Worm (Caenorhabditis elegans) whole organism, late embryonic: ENCODE measurements around the gene C31E10.6.
"Not testable (repeated sequence)": the region's sequence is repeated elsewhere in the genome, so short reads cannot be mapped to it uniquely, and the experiment has no call there.

ENCODE experiments used
- C08G9.2 ChIP-seq: sonication (generic microtip); optimal IDR thresholded peaks from 2 replicates; lab custom pipeline; 2016; ENCODE audit warnings: mild to moderate bottlenecking, missing genetic modification characterization, moderate library complexity, missing compliant biosample characterization
- F13H6.1 ChIP-seq: sonication (generic microtip); optimal IDR thresholded peaks from 2 replicates; lab custom pipeline; 2016; ENCODE audit warnings: missing genetic modification characterization, missing compliant biosample characterization
- K02D7.2 ChIP-seq: sonication (generic microtip); optimal IDR thresholded peaks from 2 replicates; lab custom pipeline; 2017; ENCODE audit warnings: mild to moderate bottlenecking, missing genetic modification characterization, missing compliant biosample characterization
- ama-1 ChIP-seq: fragments of 150-350 bp; optimal IDR thresholded peaks from 2 replicates; lab custom pipeline; 2014
- ceh-14 ChIP-seq: sonication (generic microtip); optimal IDR thresholded peaks from 2 replicates; lab custom pipeline; 2016; ENCODE audit warnings: missing genotype, missing genetic modification characterization, missing compliant biosample characterization
- ceh-18 ChIP-seq: sonication (generic microtip); optimal IDR thresholded peaks from 2 replicates; lab custom pipeline; 2016; ENCODE audit warnings: missing genetic modification characterization, missing compliant biosample characterization
- ceh-22 ChIP-seq: sonication (generic microtip); optimal IDR thresholded peaks from 2 replicates; lab custom pipeline; 2017; ENCODE audit warnings: missing biosample characterization, missing genetic modification characterization
- ceh-34 ChIP-seq: sonication (generic microtip); optimal IDR thresholded peaks from 2 replicates; lab custom pipeline; 2016; ENCODE audit warnings: mild to moderate bottlenecking, missing genetic modification characterization, missing compliant biosample characterization
- ceh-6 ChIP-seq: fragments of 200-800 bp; sonication (Bioruptor generic); optimal IDR thresholded peaks from 2 replicates; lab custom pipeline; 2018; ENCODE audit warnings: mild to moderate bottlenecking, missing genetic modification characterization, missing compliant biosample characterization
- che-1 ChIP-seq: sonication (generic microtip); optimal IDR thresholded peaks from 2 replicates; lab custom pipeline; 2016; ENCODE audit warnings: mild to moderate bottlenecking, missing genetic modification characterization, missing compliant biosample characterization
- dmd-4 ChIP-seq: sonication (generic microtip); optimal IDR thresholded peaks from 2 replicates; lab custom pipeline; 2016; ENCODE audit warnings: borderline replicate concordance, missing genetic modification characterization, missing compliant biosample characterization
- dve-1 ChIP-seq: sonication (generic microtip); optimal IDR thresholded peaks from 2 replicates; lab custom pipeline; 2017; ENCODE audit warnings: antibody characterized with exemption, mild to moderate bottlenecking, missing genetic modification characterization, missing compliant biosample characterization
- elt-4 ChIP-seq: sonication (generic microtip); optimal IDR thresholded peaks from 2 replicates; lab custom pipeline; 2016; ENCODE audit warnings: missing genetic modification characterization, missing compliant biosample characterization
- eyg-1 ChIP-seq: sonication (generic microtip); optimal IDR thresholded peaks from 2 replicates; lab custom pipeline; 2016; ENCODE audit warnings: missing genotype, missing genetic modification characterization, missing compliant biosample characterization
- fax-1 ChIP-seq: sonication (generic microtip); optimal IDR thresholded peaks from 2 replicates; lab custom pipeline; 2016; ENCODE audit warnings: missing genotype, missing genetic modification characterization, missing compliant biosample characterization
- fkh-6 ChIP-seq: sonication (generic microtip); optimal IDR thresholded peaks from 2 replicates; lab custom pipeline; 2016; ENCODE audit warnings: missing genetic modification characterization, missing compliant biosample characterization
- hlh-13 ChIP-seq: fragments of 200-800 bp; sonication (Bioruptor generic); optimal IDR thresholded peaks from 2 replicates; lab custom pipeline; 2018; ENCODE audit warnings: mild to moderate bottlenecking, missing genetic modification characterization, missing compliant biosample characterization
- hlh-15 ChIP-seq: sonication (generic microtip); optimal IDR thresholded peaks from 2 replicates; lab custom pipeline; 2016; ENCODE audit warnings: missing genetic modification characterization, missing compliant biosample characterization
- hlh-30 ChIP-seq: sonication (generic microtip); optimal IDR thresholded peaks from 2 replicates; lab custom pipeline; 2017; ENCODE audit warnings: antibody characterized with exemption, missing genetic modification characterization, missing compliant biosample characterization; ENCODE audit not compliant: insufficient read depth
- hlh-8 ChIP-seq: sonication (generic microtip); optimal IDR thresholded peaks from 2 replicates; lab custom pipeline; 2016; ENCODE audit warnings: missing genotype, missing genetic modification characterization, missing compliant biosample characterization
- nhr-232 ChIP-seq: sonication (generic microtip); optimal IDR thresholded peaks from 2 replicates; lab custom pipeline; 2016; ENCODE audit warnings: missing genetic modification characterization, missing compliant biosample characterization
- pag-3 ChIP-seq: sonication (generic microtip); optimal IDR thresholded peaks from 2 replicates; lab custom pipeline; 2016; ENCODE audit warnings: missing compliant biosample characterization, missing genetic modification characterization, borderline replicate concordance
- pha-4 ChIP-seq: fragments of 150-350 bp; optimal IDR thresholded peaks from 2 replicates; lab custom pipeline; 2018; ENCODE audit warnings: missing biosample characterization, missing genetic modification reagents, missing genetic modification characterization
- pqm-1 ChIP-seq: sonication (generic microtip); optimal IDR thresholded peaks from 2 replicates; lab custom pipeline; 2016; ENCODE audit warnings: missing genetic modification characterization, missing compliant biosample characterization
- pros-1 ChIP-seq: fragments of 150-350 bp; optimal IDR thresholded peaks from 2 replicates; lab custom pipeline; 2014; ENCODE audit warnings: missing biosample characterization, missing genetic modification reagents, missing genetic modification characterization
- rnt-1 ChIP-seq: sonication (generic microtip); optimal IDR thresholded peaks from 2 replicates; lab custom pipeline; 2016; ENCODE audit warnings: missing genetic modification characterization, missing compliant biosample characterization
- sox-2 ChIP-seq: fragments of 200-800 bp; sonication (Bioruptor generic); IDR thresholded peaks from 2 replicates; pipeline ENCODE4 v1.3.6; 2022; ENCODE audit warnings: missing genetic modification reagents, missing genetic modification characterization, missing compliant biosample characterization
- sox-4 ChIP-seq: sonication (generic microtip); optimal IDR thresholded peaks from 2 replicates; lab custom pipeline; 2017; ENCODE audit warnings: mild to moderate bottlenecking, missing genetic modification characterization, inconsistent platforms, missing compliant biosample characterization
- tbx-2 ChIP-seq: sonication (generic microtip); optimal IDR thresholded peaks from 2 replicates; lab custom pipeline; 2016; ENCODE audit warnings: missing genetic modification characterization, missing compliant biosample characterization
- unc-86 ChIP-seq: sonication (generic microtip); optimal IDR thresholded peaks from 2 replicates; lab custom pipeline; 2016; ENCODE audit warnings: missing genetic modification characterization, missing compliant biosample characterization
- zip-5 ChIP-seq: sonication (generic microtip); optimal IDR thresholded peaks from 2 replicates; lab custom pipeline; 2016; ENCODE audit warnings: missing genetic modification characterization, missing compliant biosample characterization

Gene C31E10.6

DNA sequence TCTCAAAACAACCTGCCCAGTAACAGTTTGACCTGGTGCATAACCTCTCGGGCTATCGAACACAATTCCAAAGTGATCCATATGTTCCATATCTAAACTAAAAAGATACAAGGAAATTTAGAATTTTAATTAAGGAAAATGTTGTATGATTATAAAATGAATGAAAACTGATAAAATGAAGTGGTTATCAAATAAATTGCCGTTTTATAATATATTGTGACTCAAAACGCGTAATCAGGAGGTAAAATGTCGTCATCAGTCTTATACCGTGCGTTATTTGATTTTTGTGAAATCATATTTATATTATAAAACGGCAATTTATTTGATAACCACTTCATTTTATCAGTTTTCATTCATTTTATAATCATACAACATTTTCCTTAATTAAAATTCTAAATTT is 15.7 kb upstream of the C31E10.6 start, which contains the start of gene arrd-24:
arrd-24 (minus strand) TSS at position 101 of the 400 bp plus-strand sequence.
- not testable (repeated sequence) for TF ChIP-seq eyg-1; ceh-22 (tag; lab: Kevin White, UChicago); nhr-232
- TF ChIP-seq, all 69 proteins: peak for 0; not testable (repeated sequence) for 69

- TF ChIP-seq pag-3 (tag; lab: Kevin White, UChicago) (no peak), hlh-8 (no peak), ceh-14 (tag; lab: Kevin White, UChicago) (no peak), K02D7.2 (tag; lab: Kevin White, UChicago) (no peak)
Observed at ce11 chrX:13986307-13986706, 9.8 kb upstream of the C31E10.6 start, which contains the start of gene irld-24. TSS of gene irld-24 (plus strand) at chrX:13986607.

- TF ChIP-seq ceh-18 (tag; lab: Kevin White, UChicago), result no peak
- TF ChIP-seq pha-4 (tag; lab: Kevin White, UChicago), result no peak
- TF ChIP-seq sox-4, result no peak
- no peak for TF ChIP-seq dve-1
- no peak for TF ChIP-seq hlh-30 (tag; lab: Kevin White, UChicago)
- TF ChIP-seq eyg-1, result no peak
- TF ChIP-seq hlh-8, result no peak
- no peak for TF ChIP-seq pros-1 (tag; lab: Kevin White, UChicago)
- TF ChIP-seq ceh-6 (GFP tag; lab: Kevin White, UChicago), result no peak
- no peak for TF ChIP-seq pag-3 (tag; lab: Kevin White, UChicago)
- no peak for TF ChIP-seq pqm-1
- TF ChIP-seq che-1 (tag; lab: Kevin White, UChicago), result no peak
- no peak for TF ChIP-seq K02D7.2 (tag; lab: Kevin White, UChicago)
- TF ChIP-seq fkh-6, result no peak
- no peak for TF ChIP-seq fax-1 (tag; lab: Kevin White, UChicago)
- TF ChIP-seq, all 69 proteins: peak for 0
Observed at ce11 chrX:13990680-13991079, 5.5 kb upstream of the C31E10.6 start, which contains the start of gene C31E10.11. TSS of gene C31E10.11 (minus strand) at chrX:13990780.

ce11 chrX:14000198-14000748 is 4.1 kb downstream of the C31E10.6 start:
- TF ChIP-seq zip-5 (tag; lab: Kevin White, UChicago) (no peak), elt-4 (tag; lab: Kevin White, UChicago) (no peak), fax-1 (tag; lab: Kevin White, UChicago) (no peak), hlh-15 (tag; lab: Kevin White, UChicago) (no peak), hlh-13 (GFP tag; lab: Kevin White, UChicago) (no peak)

DNA sequence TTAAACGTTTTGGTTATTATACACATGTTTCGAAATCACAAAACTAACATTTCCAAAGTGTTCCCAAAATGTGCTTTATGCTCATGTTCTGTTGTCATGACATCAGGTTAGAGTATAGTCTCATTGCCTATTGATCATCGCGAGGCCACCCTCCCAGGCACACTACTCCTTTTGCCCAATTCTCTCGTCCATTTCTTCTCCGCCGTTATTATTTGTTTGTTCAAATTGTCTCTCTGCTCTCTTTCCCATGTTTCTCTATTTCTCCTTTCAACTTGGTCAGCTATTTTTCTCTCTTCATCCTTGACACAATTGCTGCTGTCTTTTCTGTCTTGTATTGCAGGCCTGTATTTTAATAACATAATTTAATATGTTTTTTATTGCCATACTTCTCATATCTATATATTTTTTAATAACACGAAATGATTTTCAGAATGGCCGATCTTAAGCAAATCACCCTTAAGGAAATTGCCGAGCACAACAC is 5.4 kb downstream of the C31E10.6 start, which contains the start of gene cytb-5.1:
cytb-5.1 (plus strand) TSS at position 431 of the 481 bp plus-strand sequence.
- TF ChIP-seq tbx-2, result peak; percentile 7
- no peak for TF ChIP-seq ceh-34

- TF ChIP-seq F13H6.1 (tag; lab: Kevin White, UChicago) (no peak), dve-1 (no peak), ama-1 (lab: Kevin White, UChicago) (no peak), ceh-18 (tag; lab: Kevin White, UChicago) (no peak), pqm-1 (no peak), C08G9.2 (no peak), hlh-8 (no peak), dmd-4 (tag; lab: Kevin White, UChicago) (no peak), sox-2 (GFP tag; lab: Robert Waterston, UW) (no peak), rnt-1 (tag; lab: Kevin White, UChicago) (no peak), unc-86 (tag; lab: Kevin White, UChicago) (no peak)
Observed at ce11 chrX:14002739-14003138, 6.6 kb downstream of the C31E10.6 start.
